Fruit fly (Drosophila melanogaster) whole organism, prepupa: ENCODE measurements around the gene Atg13.

ENCODE experiments used
- CG16779 ChIP-seq: fragments of 200-800 bp; sonication (Bioruptor generic); optimal IDR thresholded peaks from 3 replicates; lab custom pipeline; 2017; ENCODE audit warnings: missing biosample characterization, mild to moderate bottlenecking, missing genetic modification characterization
- CG6163 ChIP-seq: fragments of 200-800 bp; sonication (Bioruptor generic); IDR thresholded peaks from 3 replicates; pipeline ENCODE4 v1.3.6; 2022; ENCODE audit warnings: missing biosample characterization, missing genetic modification characterization
- CG6792 ChIP-seq: fragments of 200-800 bp; sonication (Bioruptor generic); optimal IDR thresholded peaks from 3 replicates; lab custom pipeline; 2016; ENCODE audit warnings: missing biosample characterization, missing genetic modification characterization
- CG6854 ChIP-seq: fragments of 200-800 bp; sonication (Bioruptor generic); optimal IDR thresholded peaks from 2 replicates; lab custom pipeline; 2017; ENCODE audit warnings: missing biosample characterization, mild to moderate bottlenecking, missing genetic modification characterization
- CG8119 ChIP-seq: fragments of 200-800 bp; sonication (Bioruptor generic); IDR thresholded peaks from 3 replicates; pipeline ENCODE4 v1.3.6; 2022; ENCODE audit warnings: missing biosample characterization, missing genetic modification characterization
- Sox102F ChIP-seq: fragments of 200-800 bp; sonication (Bioruptor generic); optimal IDR thresholded peaks from 2 replicates; lab custom pipeline; 2016; ENCODE audit warnings: missing biosample characterization, mild to moderate bottlenecking, missing genetic modification characterization
- Sox14 ChIP-seq: fragments of 200-800 bp; sonication (Bioruptor generic); optimal IDR thresholded peaks from 3 replicates; lab custom pipeline; 2016; ENCODE audit warnings: missing biosample characterization, missing genetic modification characterization
- achi ChIP-seq: fragments of 200-800 bp; sonication (Bioruptor generic); optimal IDR thresholded peaks from 3 replicates; lab custom pipeline; 2016; ENCODE audit warnings: missing biosample characterization, missing genetic modification characterization
- dac ChIP-seq: fragments of 200-800 bp; sonication (Bioruptor generic); optimal IDR thresholded peaks from 2 replicates; lab custom pipeline; 2017; ENCODE audit warnings: missing biosample characterization, mild to moderate bottlenecking, missing genetic modification characterization
- eg ChIP-seq: fragments of 200-800 bp; sonication (Bioruptor generic); IDR thresholded peaks from 3 replicates; pipeline ENCODE4 v1.3.6; 2022; ENCODE audit warnings: missing biosample characterization, missing genetic modification characterization
- esn ChIP-seq: fragments of 200-800 bp; sonication (Bioruptor generic); optimal IDR thresholded peaks from 2 replicates; lab custom pipeline; 2016; ENCODE audit warnings: missing biosample characterization, mild to moderate bottlenecking, missing genetic modification characterization, moderate library complexity

- no peak for TF ChIP-seq CG16779
- TF ChIP-seq CG8119, result no peak
- no peak for TF ChIP-seq dac (GFP tag; lab: Kevin White, UChicago)
- no peak for TF ChIP-seq CG6792 (GFP tag; lab: Kevin White, UChicago)
- TF ChIP-seq achi (GFP tag; lab: Kevin White, UChicago), result no peak
- no peak for TF ChIP-seq CG6163
- no peak for TF ChIP-seq eg
- no peak for TF ChIP-seq Sox14 (GFP tag; lab: Kevin White, UChicago)
- no peak for TF ChIP-seq Sox102F (GFP tag; lab: Kevin White, UChicago)
- no peak for TF ChIP-seq CG6854 (GFP tag; lab: Kevin White, UChicago)
- TF ChIP-seq esn (GFP tag; lab: Kevin White, UChicago), result no peak
These were observed 48.5 kb upstream of the Atg13 start, which contains the start of the genes CG9626 and mRpL1 for dm6 chr3R:8300928-8301752.
